Worm (Caenorhabditis elegans) whole organism, L1 larva: ENCODE results near the gene lrx-1.

Experiments
- C34B4.2 ChIP-seq: sonication (generic microtip); optimal IDR thresholded peaks from 2 replicates; lab custom pipeline; 2017; ENCODE audit warnings: mild to moderate bottlenecking, missing genetic modification characterization, missing compliant biosample characterization
- F16B12.6 ChIP-seq: fragments of 150-350 bp; optimal IDR thresholded peaks from 2 replicates; lab custom pipeline; 2014; ENCODE audit warnings: missing biosample characterization, missing genetic modification characterization
- aha-1 ChIP-seq: fragments of 150-350 bp; optimal IDR thresholded peaks from 2 replicates; lab custom pipeline; 2014; ENCODE audit warnings: missing biosample characterization, missing genetic modification characterization
- ama-1 ChIP-seq: fragments of 150-350 bp; optimal IDR thresholded peaks from 2 replicates; lab custom pipeline; 2014
- ceh-8 ChIP-seq: fragments of 200-800 bp; sonication (Bioruptor generic); optimal IDR thresholded peaks from 2 replicates; lab custom pipeline; 2018; ENCODE audit warnings: mild to moderate bottlenecking, missing genetic modification characterization, moderate library complexity, missing compliant biosample characterization
- ceh-82 ChIP-seq, 3 experiments: fragments of 150-350 bp in 1 of 3; sonication (generic microtip) in 2 of 3; optimal IDR thresholded peaks; 2 replicates each; lab custom pipeline; 2014 to 2017; ENCODE audit warnings: missing biosample characterization in 3 of 3, missing genetic modification characterization in 3 of 3
- ces-1 ChIP-seq: fragments of 150-350 bp; optimal IDR thresholded peaks from 2 replicates; lab custom pipeline; 2014; ENCODE audit warnings: missing biosample characterization, missing genetic modification reagents, missing genetic modification characterization
- dpl-1 ChIP-seq, 3 experiments: fragments of 150-350 bp in 2 of 3; sonication (generic microtip) in 1 of 3; optimal IDR thresholded peaks; 2 replicates each; lab custom pipeline; 2014 to 2017; ENCODE audit warnings: missing biosample characterization in 3 of 3, missing genetic modification characterization in 3 of 3, missing genetic modification reagents in 3 of 3
- efl-1 ChIP-seq, 4 experiments: fragments of 150-350 bp; optimal IDR thresholded peaks in 3 of 4; peaks in 1 of 4; 1 replicate in 1 of 4; 2 replicates in 3 of 4; lab custom pipeline; 2014; ENCODE audit warnings: missing biosample characterization in 2 of 4, missing genetic modification characterization in 2 of 4, missing genetic modification reagents in 2 of 4
- egl-13 ChIP-seq: sonication (generic microtip); optimal IDR thresholded peaks from 2 replicates; lab custom pipeline; 2016; ENCODE audit warnings: missing genotype, missing genetic modification reagents, missing genetic modification characterization, missing compliant biosample characterization
- egl-27 ChIP-seq, 2 experiments: fragments of 150-350 bp in 1 of 2; sonication (generic microtip); optimal IDR thresholded peaks; 3 replicates each; lab custom pipeline; 2017 to 2018; ENCODE audit warnings: missing biosample characterization in 2 of 2, missing genetic modification characterization in 2 of 2, missing genetic modification reagents in 2 of 2
- fkh-10 ChIP-seq: sonication (generic microtip); optimal IDR thresholded peaks from 2 replicates; lab custom pipeline; 2017; ENCODE audit warnings: missing biosample characterization, missing genetic modification reagents, missing genetic modification characterization
- hlh-4 ChIP-seq: sonication (generic microtip); optimal IDR thresholded peaks from 2 replicates; lab custom pipeline; 2016; ENCODE audit warnings: mild to moderate bottlenecking, missing genetic modification characterization, missing compliant biosample characterization
- isw-1 ChIP-seq: fragments of 200-800 bp; sonication (Bioruptor generic); IDR thresholded peaks from 2 replicates; pipeline ENCODE4 v1.3.6; 2022; ENCODE audit warnings: missing genetic modification characterization, missing compliant biosample characterization
- lin-13 ChIP-seq: fragments of 150-350 bp; optimal IDR thresholded peaks from 2 replicates; lab custom pipeline; 2014; ENCODE audit warnings: missing biosample characterization, missing genetic modification reagents, missing genetic modification characterization
- lin-14 ChIP-seq: fragments of 200-800 bp; sonication (Bioruptor generic); optimal IDR thresholded peaks from 2 replicates; lab custom pipeline; 2018; ENCODE audit warnings: mild to moderate bottlenecking, missing genetic modification characterization, moderate library complexity, missing compliant biosample characterization
- lin-15B ChIP-seq: fragments of 150-350 bp; sonication (generic microtip); optimal IDR thresholded peaks from 3 replicates; lab custom pipeline; 2014; ENCODE audit warnings: missing biosample characterization, missing genetic modification characterization
- lin-35 ChIP-seq, 2 experiments: fragments of 150-350 bp; optimal IDR thresholded peaks; 2 replicates each; lab custom pipeline; 2014; ENCODE audit warnings: missing biosample characterization in 2 of 2, missing genetic modification characterization in 2 of 2, missing genetic modification reagents in 2 of 2
- lin-39 ChIP-seq: fragments of 150-350 bp; optimal IDR thresholded peaks from 2 replicates; lab custom pipeline; 2014; ENCODE audit warnings: missing biosample characterization, missing genetic modification reagents, missing genetic modification characterization
- lir-3 ChIP-seq: sonication (generic microtip); optimal IDR thresholded peaks from 2 replicates; lab custom pipeline; 2016; ENCODE audit warnings: mild to moderate bottlenecking, missing genetic modification characterization, moderate library complexity, missing compliant biosample characterization; ENCODE audit not compliant: poor library complexity
- mdl-1 ChIP-seq, 2 experiments: fragments of 150-350 bp; optimal IDR thresholded peaks; 2 replicates each; lab custom pipeline; 2014 to 2017; ENCODE audit warnings: missing biosample characterization in 2 of 2, missing genetic modification characterization in 2 of 2, inconsistent platforms in 1 of 2
- mep-1 ChIP-seq: fragments of 150-350 bp; optimal IDR thresholded peaks from 2 replicates; lab custom pipeline; 2014; ENCODE audit warnings: missing biosample characterization, missing genetic modification characterization
- nhr-11 ChIP-seq: fragments of 150-350 bp; optimal IDR thresholded peaks from 2 replicates; lab custom pipeline; 2014; ENCODE audit warnings: missing biosample characterization, missing genetic modification characterization
- nhr-19 ChIP-seq: fragments of 200-800 bp; sonication (Bioruptor generic); conservative IDR thresholded peaks from 2 replicates; pipeline ENCODE4 v1.3.6; 2022; ENCODE audit warnings: missing genetic modification characterization, missing compliant biosample characterization
- nhr-237 ChIP-seq: fragments of 150-350 bp; optimal IDR thresholded peaks from 2 replicates; lab custom pipeline; 2014; ENCODE audit warnings: missing biosample characterization, missing genetic modification characterization
- nhr-47 ChIP-seq: sonication (generic microtip); optimal IDR thresholded peaks from 2 replicates; lab custom pipeline; 2016; ENCODE audit warnings: mild to moderate bottlenecking, missing genetic modification characterization, moderate library complexity, missing compliant biosample characterization
- nhr-76 ChIP-seq: sonication (generic microtip); optimal IDR thresholded peaks from 2 replicates; lab custom pipeline; 2017; ENCODE audit warnings: missing biosample characterization, missing genetic modification characterization
- nhr-84 ChIP-seq: sonication (generic microtip); optimal IDR thresholded peaks from 2 replicates; lab custom pipeline; 2017; ENCODE audit warnings: missing biosample characterization, missing genetic modification characterization
- nhr-85 ChIP-seq: sonication (generic microtip); peaks from one replicate; lab custom pipeline; 2016; ENCODE audit warnings: missing genetic modification characterization, inconsistent platforms, missing compliant biosample characterization
- pax-3 ChIP-seq: fragments of 200-800 bp; sonication (Bioruptor generic); optimal IDR thresholded peaks from 2 replicates; lab custom pipeline; 2018; ENCODE audit warnings: mild to moderate bottlenecking, missing genetic modification characterization, moderate library complexity, missing compliant biosample characterization
- snpc-4 ChIP-seq: fragments of 150-350 bp; optimal IDR thresholded peaks from 2 replicates; lab custom pipeline; 2014; ENCODE audit warnings: missing biosample characterization, missing genetic modification characterization
- sox-4 ChIP-seq: sonication (generic microtip); optimal IDR thresholded peaks from 2 replicates; lab custom pipeline; 2016; ENCODE audit warnings: missing genetic modification characterization, missing compliant biosample characterization
- swsn-7 ChIP-seq: sonication (generic microtip); optimal IDR thresholded peaks from 2 replicates; lab custom pipeline; 2016; ENCODE audit warnings: missing genetic modification characterization, missing compliant biosample characterization
- tbx-2 ChIP-seq: sonication (generic microtip); optimal IDR thresholded peaks from 2 replicates; lab custom pipeline; 2016; ENCODE audit warnings: missing genetic modification characterization, missing compliant biosample characterization
- tlp-1 ChIP-seq: fragments of 150-350 bp; optimal IDR thresholded peaks from 2 replicates; lab custom pipeline; 2014; ENCODE audit warnings: missing biosample characterization, missing genetic modification characterization
- unc-130 ChIP-seq: fragments of 150-350 bp; optimal IDR thresholded peaks from 2 replicates; lab custom pipeline; 2017; ENCODE audit warnings: missing biosample characterization, missing genetic modification characterization, inconsistent platforms
- unc-30 ChIP-seq: sonication (generic microtip); optimal IDR thresholded peaks from 2 replicates; lab custom pipeline; 2017; ENCODE audit warnings: missing biosample characterization, missing genetic modification characterization
- unc-86 ChIP-seq: sonication (generic microtip); optimal IDR thresholded peaks from 2 replicates; lab custom pipeline; 2016; ENCODE audit warnings: missing genetic modification characterization, missing compliant biosample characterization
- xbp-1 ChIP-seq: sonication (generic microtip); optimal IDR thresholded peaks from 2 replicates; lab custom pipeline; 2016; ENCODE audit warnings: missing genetic modification characterization, missing compliant biosample characterization
- zip-4 ChIP-seq: fragments of 200-800 bp; sonication (Bioruptor generic); optimal IDR thresholded peaks from 2 replicates; lab custom pipeline; 2018; ENCODE audit warnings: mild to moderate bottlenecking, missing genetic modification characterization, moderate library complexity, missing compliant biosample characterization
- ztf-11 ChIP-seq, 2 experiments: sonication (generic microtip); optimal IDR thresholded peaks; 2 replicates each; lab custom pipeline; 2016 to 2017; ENCODE audit warnings: missing genetic modification characterization in 2 of 2, missing biosample characterization in 1 of 2, missing compliant biosample characterization in 1 of 2
- ztf-4 ChIP-seq: fragments of 150-350 bp; optimal IDR thresholded peaks from 2 replicates; lab custom pipeline; 2014; ENCODE audit warnings: missing biosample characterization, missing genetic modification characterization

lrx-1 gene

ce11 chrV:12271495-12271894 is 19.1 kb downstream of the lrx-1 start, which contains the start of the genes tsfm-1 and capg-2 (continued):
- TF ChIP-seq ama-1 (lab: Kevin White, UChicago) (no peak), ztf-4 (no peak), lin-15B (tag; lab: Kevin White, UChicago) (peak; percentile 7), ceh-8 (GFP tag; lab: Kevin White, UChicago) (no peak), mep-1 (tag; lab: Kevin White, UChicago) (peak; percentile 7), snpc-4 (tag; lab: Kevin White, UChicago) (no peak), nhr-76 (tag; lab: Kevin White, UChicago) (no peak), nhr-84 (no peak), lin-13 (no peak), aha-1 (tag; lab: Kevin White, UChicago) (no peak), C34B4.2 (tag; lab: Kevin White, UChicago) (no peak)

- TF ChIP-seq nhr-19 (GFP tag; lab: Robert Waterston, UW) (no peak), nhr-11 (tag; lab: Kevin White, UChicago) (no peak), ces-1 (GFP tag; lab: Kevin White, UChicago) (no peak), swsn-7 (tag; lab: Kevin White, UChicago) (no peak), hlh-4 (no peak), zip-4 (no peak), efl-1 (optimal IDR thresholded peaks at IDR 0.05; lab: Kevin White, UChicago) (no peak), efl-1 (GFP tag; optimal IDR thresholded peaks at IDR 0.05 in 1 of 2; lab: Kevin White, UChicago) (peak in 1 of 2 experiments; percentile 57), F16B12.6 (no peak)
These were observed 23.3 kb downstream of the lrx-1 start for ce11 chrV:12275714-12276113.

ce11 chrV:12276946-12277345 is 24.6 kb downstream of the lrx-1 start, which contains the start of gene bnc-1:
bnc-1 (minus strand) TSS chrV:12277046.
- TF ChIP-seq mdl-1 (tag; optimal IDR thresholded peaks at IDR 0.05; lab: Kevin White, UChicago), result no peak

DNA sequence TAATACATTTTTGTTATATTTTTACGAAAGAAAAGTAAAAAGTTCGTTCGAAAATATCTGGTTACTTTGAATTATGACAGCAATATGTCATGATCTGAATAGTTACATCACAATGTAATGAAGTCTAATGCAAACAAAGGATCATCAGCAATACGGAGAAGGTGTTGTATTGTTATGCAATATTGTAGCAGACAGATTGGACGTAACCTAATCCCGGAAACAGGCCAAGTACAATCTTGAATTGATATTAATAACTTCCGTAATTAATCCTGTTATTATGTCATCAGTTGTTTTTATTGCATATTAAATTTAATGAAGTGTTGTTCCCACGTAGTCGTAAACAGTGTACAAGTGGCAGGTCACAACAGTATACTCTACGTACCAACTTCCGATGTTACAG is 29.1 kb downstream of the lrx-1 start:
- TF ChIP-seq lin-13 (no peak), lin-15B (tag; lab: Kevin White, UChicago) (no peak), nhr-85 (tag; lab: Kevin White, UChicago) (no peak), sox-4 (tag; lab: Kevin White, UChicago) (no peak), mep-1 (tag; lab: Kevin White, UChicago) (no peak), nhr-47 (tag; lab: Kevin White, UChicago) (no peak), unc-30 (tag; lab: Kevin White, UChicago) (no peak), unc-130 (no peak), lin-39 (no peak)
- TF ChIP-seq, all 84 proteins: peak for 0

ce11 chrV:12283187-12283586 is 30.8 kb downstream of the lrx-1 start, which contains the start of gene F55C5.10:
F55C5.10 (plus strand) TSS chrV:12283487.
- no peak for TF ChIP-seq isw-1 (GFP tag; lab: Robert Waterston, UW)
- TF ChIP-seq nhr-19 (GFP tag; lab: Robert Waterston, UW), result no peak
- no peak for TF ChIP-seq lin-14 (GFP tag; lab: Kevin White, UChicago)
- no peak for TF ChIP-seq lir-3
- no peak for TF ChIP-seq tbx-2 (tag; lab: Kevin White, UChicago)
- TF ChIP-seq xbp-1 (tag; lab: Kevin White, UChicago), result no peak
- no peak for TF ChIP-seq nhr-237
- TF ChIP-seq sox-4 (tag; lab: Kevin White, UChicago), result no peak
- TF ChIP-seq dpl-1 (GFP tag; optimal IDR thresholded peaks at IDR 0.05; lab: Kevin White, UChicago), result no peak
- TF ChIP-seq egl-27 (tag; optimal IDR thresholded peaks at IDR 0.05; lab: Kevin White, UChicago), result no peak
- TF ChIP-seq egl-13 (tag; lab: Kevin White, UChicago), result no peak
- no peak for TF ChIP-seq pax-3 (tag; lab: Kevin White, UChicago)
- TF ChIP-seq tlp-1 (tag; lab: Kevin White, UChicago), result no peak
- no peak for TF ChIP-seq ceh-82 (tag; optimal IDR thresholded peaks at IDR 0.05; lab: Kevin White, UChicago)
- no peak for TF ChIP-seq swsn-7 (tag; lab: Kevin White, UChicago)
- TF ChIP-seq unc-86 (tag; lab: Kevin White, UChicago), result no peak
- TF ChIP-seq ztf-11 (tag; optimal IDR thresholded peaks at IDR 0.05; lab: Kevin White, UChicago), result no peak
- no peak for TF ChIP-seq fkh-10 (GFP tag; lab: Kevin White, UChicago)
- TF ChIP-seq lin-35 (GFP tag; optimal IDR thresholded peaks at IDR 0.05; lab: Kevin White, UChicago), result no peak
